Worm (Caenorhabditis elegans): Measurements from ENCODE around the gene bath-37.

bath-37 gene

ce11 chrIV:12089551-12089950, 20.9 kb downstream of the bath-37 start, which contains the start of gene F11A10.6:
F11A10.6 (minus strand) TSS chrIV:12089651.
- no peak for TF ChIP-seq unc-62 (GFP tag; optimal IDR thresholded peaks at IDR 0.05)

ce11 chrIV:12092113-12092512, 23.4 kb downstream of the bath-37 start, which contains the start of gene mig-32:
mig-32 (minus strand) TSS chrIV:12092213.
- no peak for TF ChIP-seq unc-62 (GFP tag; optimal IDR thresholded peaks at IDR 0.05)

- TF ChIP-seq unc-62 (GFP tag; optimal IDR thresholded peaks at IDR 0.05): no peak
These were observed 24.7 kb downstream of the bath-37 start, which contains the start of gene cpsf-4 for ce11 chrIV:12093384-12093783. cpsf-4 (minus strand) TSS chrIV:12093445.

- no peak for TF ChIP-seq unc-62 (GFP tag; optimal IDR thresholded peaks at IDR 0.05)
These were observed 25.1 kb downstream of the bath-37 start, which contains the start of gene F11A10.5 for ce11 chrIV:12093819-12094218. F11A10.5 (plus strand) TSS chrIV:12094119.

- no peak for TF ChIP-seq unc-62 (GFP tag; optimal IDR thresholded peaks at IDR 0.05)
These were observed 27.8 kb downstream of the bath-37 start, which contains the start of gene mon-2 for ce11 chrIV:12096479-12096878. mon-2 (plus strand) TSS chrIV:12096779.

- no peak for TF ChIP-seq unc-62 (GFP tag; optimal IDR thresholded peaks at IDR 0.05)
These were observed 36.9 kb downstream of the bath-37 start, which contains the start of gene M18.3 for ce11 chrIV:12105558-12105957. M18.3 (plus strand) TSS chrIV:12105858.

- TF ChIP-seq unc-62 (GFP tag; optimal IDR thresholded peaks at IDR 0.05): no peak
These were observed 40.4 kb downstream of the bath-37 start for ce11 chrIV:12108984-12109657.

ce11 chrIV:12109743-12110142, 41.1 kb downstream of the bath-37 start:
- TF ChIP-seq unc-62 (GFP tag; optimal IDR thresholded peaks at IDR 0.05): no peak

ce11 chrIV:12110339-12110738, 41.6 kb downstream of the bath-37 start, which contains the start of gene col-129:
col-129 (minus strand) TSS chrIV:12110439.
- no peak for TF ChIP-seq unc-62 (GFP tag; optimal IDR thresholded peaks at IDR 0.05)

- no peak for TF ChIP-seq unc-62 (GFP tag; optimal IDR thresholded peaks at IDR 0.05)
These were observed 42.8 kb downstream of the bath-37 start, which contains the start of gene dlc-2 for ce11 chrIV:12111477-12111876. dlc-2 (minus strand) TSS chrIV:12111577.

ce11 chrIV:12113056-12113455, 44.4 kb downstream of the bath-37 start:
- TF ChIP-seq unc-62 (GFP tag; optimal IDR thresholded peaks at IDR 0.05): no peak

ce11 chrIV:12114498-12114897, 45.8 kb downstream of the bath-37 start:
- TF ChIP-seq unc-62 (GFP tag; optimal IDR thresholded peaks at IDR 0.05): no peak

- TF ChIP-seq unc-62 (GFP tag; optimal IDR thresholded peaks at IDR 0.05): no peak
These were observed 51.8 kb downstream of the bath-37 start for ce11 chrIV:12120536-12120935.

ce11 chrIV:12121076-12121475, 52.4 kb downstream of the bath-37 start, which contains the start of the genes ddb-1 and M18.6:
ddb-1 (minus strand) TSS chrIV:12121165.
M18.6 (plus strand) TSS chrIV:12121310.
- TF ChIP-seq unc-62 (GFP tag; optimal IDR thresholded peaks at IDR 0.05): no peak

ce11 chrIV:12122874-12123664, 54.4 kb downstream of the bath-37 start, which contains the start of gene aly-3:
aly-3 (plus strand) TSS chrIV:12123282.
- TF ChIP-seq unc-62 (GFP tag; optimal IDR thresholded peaks at IDR 0.05): no peak

All from whole organism, dauer.